Worm (Caenorhabditis elegans) whole organism, mixed stage, embryonic: ENCODE data around the gene rgs-4.

ENCODE experiments used
- M03D4.4 ChIP-seq: sonication (generic microtip); optimal IDR thresholded peaks from 2 replicates; lab custom pipeline; 2017; ENCODE audit warnings: mild to moderate bottlenecking, missing genetic modification characterization, missing compliant biosample characterization
- bed-3 ChIP-seq: fragments of 200-800 bp; sonication (Bioruptor generic); optimal IDR thresholded peaks from 3 replicates; lab custom pipeline; 2018; ENCODE audit warnings: mild to moderate bottlenecking, missing genetic modification characterization, moderate library complexity, missing compliant biosample characterization
- blmp-1 ChIP-seq: fragments of 150-350 bp; optimal IDR thresholded peaks from 2 replicates; lab custom pipeline; 2014; ENCODE audit warnings: missing biosample characterization, missing genetic modification characterization
- ceh-39 ChIP-seq: fragments of 150-350 bp; optimal IDR thresholded peaks from 2 replicates; lab custom pipeline; 2014; ENCODE audit warnings: missing biosample characterization, missing genetic modification characterization
- ceh-43 ChIP-seq: fragments of 200-800 bp; sonication (Bioruptor generic); optimal IDR thresholded peaks from 2 replicates; lab custom pipeline; 2018; ENCODE audit warnings: mild to moderate bottlenecking, missing genetic modification characterization, moderate library complexity, missing compliant biosample characterization
- ces-1 ChIP-seq: fragments of 150-350 bp; optimal IDR thresholded peaks from 2 replicates; lab custom pipeline; 2014; ENCODE audit warnings: missing biosample characterization, missing genetic modification reagents, missing genetic modification characterization
- cnd-1 ChIP-seq: fragments of 200-800 bp; sonication (Bioruptor generic); optimal IDR thresholded peaks from 2 replicates; lab custom pipeline; 2018; ENCODE audit warnings: mild to moderate bottlenecking, missing genetic modification characterization, missing compliant biosample characterization
- drap-1 ChIP-seq: fragments of 200-800 bp; sonication (Bioruptor generic); optimal IDR thresholded peaks from 3 replicates; lab custom pipeline; 2018; ENCODE audit warnings: mild to moderate bottlenecking, missing genetic modification characterization, missing compliant biosample characterization
- elt-1 ChIP-seq: sonication (generic microtip); optimal IDR thresholded peaks from 2 replicates; lab custom pipeline; 2017; ENCODE audit warnings: missing genetic modification characterization, mild to moderate bottlenecking, missing compliant biosample characterization, antibody characterized with exemption, moderate library complexity, borderline replicate concordance; ENCODE audit not compliant: insufficient read depth
- elt-3 ChIP-seq: fragments of 150-350 bp; optimal IDR thresholded peaks from 2 replicates; lab custom pipeline; 2014; ENCODE audit warnings: missing biosample characterization, missing genetic modification characterization
- flh-1 ChIP-seq: fragments of 200-800 bp; sonication (Bioruptor generic); optimal IDR thresholded peaks from 2 replicates; lab custom pipeline; 2018; ENCODE audit warnings: mild to moderate bottlenecking, missing genetic modification characterization, moderate library complexity, missing compliant biosample characterization
- ham-2 ChIP-seq: fragments of 200-800 bp; sonication (Bioruptor generic); optimal IDR thresholded peaks from 2 replicates; lab custom pipeline; 2018; ENCODE audit warnings: mild to moderate bottlenecking, missing genetic modification characterization, missing compliant biosample characterization
- lin-13 ChIP-seq: fragments of 150-350 bp; optimal IDR thresholded peaks from 2 replicates; lab custom pipeline; 2014; ENCODE audit warnings: missing biosample characterization, missing genetic modification characterization
- lin-32 ChIP-seq: fragments of 200-800 bp; sonication (Bioruptor generic); optimal IDR thresholded peaks from 2 replicates; lab custom pipeline; 2018; ENCODE audit warnings: mild to moderate bottlenecking, missing genetic modification characterization, missing compliant biosample characterization
- lsy-2 ChIP-seq: fragments of 150-350 bp; optimal IDR thresholded peaks from 2 replicates; lab custom pipeline; 2014; ENCODE audit warnings: missing biosample characterization, missing genetic modification characterization
- mep-1 ChIP-seq: fragments of 150-350 bp; optimal IDR thresholded peaks from 2 replicates; lab custom pipeline; 2017; ENCODE audit warnings: missing biosample characterization, missing genetic modification reagents, missing genetic modification characterization, inconsistent platforms
- mls-2 ChIP-seq: sonication (generic microtip); optimal IDR thresholded peaks from 2 replicates; lab custom pipeline; 2016; ENCODE audit warnings: mild to moderate bottlenecking, missing genetic modification characterization, moderate library complexity, missing compliant biosample characterization
- nhr-12 ChIP-seq: fragments of 150-350 bp; optimal IDR thresholded peaks from 2 replicates; lab custom pipeline; 2014; ENCODE audit warnings: missing biosample characterization, missing genetic modification characterization
- nhr-2 ChIP-seq: fragments of 150-350 bp; optimal IDR thresholded peaks from 2 replicates; lab custom pipeline; 2014; ENCODE audit warnings: missing biosample characterization, missing genetic modification characterization
- nhr-237 ChIP-seq: fragments of 150-350 bp; optimal IDR thresholded peaks from 2 replicates; lab custom pipeline; 2014; ENCODE audit warnings: missing biosample characterization, missing genetic modification characterization
- nhr-28 ChIP-seq: fragments of 150-350 bp; optimal IDR thresholded peaks from 2 replicates; lab custom pipeline; 2014; ENCODE audit warnings: missing biosample characterization, missing genetic modification characterization
- nhr-76 ChIP-seq: sonication (generic microtip); optimal IDR thresholded peaks from 2 replicates; lab custom pipeline; 2017; ENCODE audit warnings: missing biosample characterization, missing genetic modification characterization
- sem-2 ChIP-seq: fragments of 200-800 bp; sonication (Bioruptor generic); optimal IDR thresholded peaks from 2 replicates; lab custom pipeline; 2018; ENCODE audit warnings: mild to moderate bottlenecking, missing genetic modification characterization, missing compliant biosample characterization
- snpc-4 ChIP-seq: fragments of 150-350 bp; optimal IDR thresholded peaks from 2 replicates; lab custom pipeline; 2014; ENCODE audit warnings: missing biosample characterization, missing genetic modification characterization
- sptf-1 ChIP-seq: sonication (generic microtip); optimal IDR thresholded peaks from 2 replicates; lab custom pipeline; 2017; ENCODE audit warnings: mild to moderate bottlenecking, missing genetic modification characterization, moderate library complexity, missing compliant biosample characterization
- tbx-8 ChIP-seq: fragments of 200-800 bp; sonication (Bioruptor generic); optimal IDR thresholded peaks from 2 replicates; lab custom pipeline; 2018; ENCODE audit warnings: mild to moderate bottlenecking, missing genetic modification characterization, moderate library complexity, missing compliant biosample characterization
- unc-120 ChIP-seq: sonication (generic microtip); optimal IDR thresholded peaks from 2 replicates; lab custom pipeline; 2017; ENCODE audit warnings: missing genetic modification characterization, missing compliant biosample characterization; ENCODE audit not compliant: poor library complexity, severe bottlenecking
- unc-39 ChIP-seq: fragments of 150-350 bp; optimal IDR thresholded peaks from 2 replicates; lab custom pipeline; 2014; ENCODE audit warnings: missing biosample characterization, missing genetic modification characterization
- zip-8 ChIP-seq: fragments of 150-350 bp; optimal IDR thresholded peaks from 2 replicates; lab custom pipeline; 2014; ENCODE audit warnings: missing biosample characterization, missing genetic modification characterization
- ztf-11 ChIP-seq: fragments of 150-350 bp; optimal IDR thresholded peaks from 2 replicates; lab custom pipeline; 2014; ENCODE audit warnings: missing biosample characterization, missing genetic modification characterization

The rgs-4 gene

ce11 chrII:12628566-12628965, 26.0 kb upstream of the rgs-4 start, which contains the start of gene nspe-5:
TSS of gene nspe-5 (plus strand) at chrII:12628866.
- TF ChIP-seq ham-2 (GFP tag; lab: Kevin White, UChicago) = no peak
- TF ChIP-seq lsy-2 (tag; lab: Kevin White, UChicago) = no peak
- no peak for TF ChIP-seq M03D4.4 (tag; lab: Kevin White, UChicago)
- TF ChIP-seq nhr-12 = no peak
- no peak for TF ChIP-seq unc-120 (tag; lab: Kevin White, UChicago)
- TF ChIP-seq flh-1 (GFP tag; lab: Kevin White, UChicago) = no peak
- no peak for TF ChIP-seq cnd-1

DNA sequence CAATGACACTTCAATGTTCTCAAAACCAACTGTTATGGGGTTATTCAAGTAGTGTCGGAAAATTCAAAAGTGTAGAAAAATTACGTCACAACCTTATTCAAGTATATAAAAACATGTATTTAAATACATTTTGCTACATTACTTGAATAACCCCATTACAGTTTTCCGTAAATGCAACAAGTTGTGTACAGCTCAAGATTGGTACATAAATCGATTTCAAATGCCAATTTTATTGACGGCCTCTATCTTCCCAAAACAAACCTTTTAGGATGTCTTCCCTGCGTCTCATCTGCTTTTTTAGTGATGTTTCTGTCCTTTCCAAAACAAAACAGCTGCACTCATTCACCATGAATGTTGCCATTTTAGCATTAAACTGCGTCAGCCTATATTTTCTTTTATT, 25.2 kb upstream of the rgs-4 start, which contains the start of gene Y38E10A.28:
Gene Y38E10A.28 (plus strand): TSS at position 301 of the 400 bp plus-strand sequence.
- TF ChIP-seq sem-2 = no peak
- no peak for TF ChIP-seq unc-39 (tag; lab: Kevin White, UChicago)
- no peak for TF ChIP-seq drap-1 (GFP tag; lab: Kevin White, UChicago)
- no peak for TF ChIP-seq flh-1 (GFP tag; lab: Kevin White, UChicago)
- TF ChIP-seq ceh-39 (tag; lab: Kevin White, UChicago) = no peak
- TF ChIP-seq, all 35 proteins: peak for 0

- no peak for TF ChIP-seq lin-13 (tag; lab: Kevin White, UChicago)
- no peak for TF ChIP-seq lsy-2 (tag; lab: Kevin White, UChicago)
- no peak for TF ChIP-seq nhr-2 (tag; lab: Kevin White, UChicago)
- TF ChIP-seq flh-1 (GFP tag; lab: Kevin White, UChicago) = no peak
- no peak for TF ChIP-seq M03D4.4 (tag; lab: Kevin White, UChicago)
- no peak for TF ChIP-seq nhr-28 (tag; lab: Kevin White, UChicago)
- no peak for TF ChIP-seq ces-1 (GFP tag; lab: Kevin White, UChicago)
- no peak for TF ChIP-seq ham-2 (GFP tag; lab: Kevin White, UChicago)
- no peak for TF ChIP-seq mls-2 (tag; lab: Kevin White, UChicago)
- no peak for TF ChIP-seq bed-3 (GFP tag; lab: Kevin White, UChicago)
- TF ChIP-seq ztf-11 = no peak
- TF ChIP-seq sptf-1 (tag; lab: Kevin White, UChicago) = no peak
- no peak for TF ChIP-seq drap-1 (GFP tag; lab: Kevin White, UChicago)
- no peak for TF ChIP-seq mep-1 (tag; lab: Kevin White, UChicago)
- no peak for TF ChIP-seq sem-2
- no peak for TF ChIP-seq lin-32 (GFP tag; lab: Kevin White, UChicago)
- no peak for TF ChIP-seq snpc-4 (tag; lab: Kevin White, UChicago)
Observed at ce11 chrII:12630888-12631287, 23.7 kb upstream of the rgs-4 start, which contains the start of gene Y38E10A.34. TSS of gene Y38E10A.34 (plus strand) at chrII:12631188.

- TF ChIP-seq elt-3 (no peak), nhr-12 (no peak), ceh-43 (GFP tag; lab: Kevin White, UChicago) (no peak), nhr-28 (tag; lab: Kevin White, UChicago) (no peak), nhr-76 (tag; lab: Kevin White, UChicago) (no peak), cnd-1 (no peak), blmp-1 (no peak), sem-2 (no peak), ham-2 (GFP tag; lab: Kevin White, UChicago) (no peak), tbx-8 (GFP tag; lab: Kevin White, UChicago) (no peak), ces-1 (GFP tag; lab: Kevin White, UChicago) (no peak), unc-39 (tag; lab: Kevin White, UChicago) (no peak), zip-8 (tag; lab: Kevin White, UChicago) (no peak), elt-1 (tag; lab: Kevin White, UChicago) (no peak), mls-2 (tag; lab: Kevin White, UChicago) (no peak), nhr-237 (no peak), drap-1 (GFP tag; lab: Kevin White, UChicago) (no peak)
Observed at ce11 chrII:12634749-12635318, 19.7 kb upstream of the rgs-4 start, which contains the start of gene Y38E10A.17. TSS of gene Y38E10A.17 (minus strand) at chrII:12634799.

DNA sequence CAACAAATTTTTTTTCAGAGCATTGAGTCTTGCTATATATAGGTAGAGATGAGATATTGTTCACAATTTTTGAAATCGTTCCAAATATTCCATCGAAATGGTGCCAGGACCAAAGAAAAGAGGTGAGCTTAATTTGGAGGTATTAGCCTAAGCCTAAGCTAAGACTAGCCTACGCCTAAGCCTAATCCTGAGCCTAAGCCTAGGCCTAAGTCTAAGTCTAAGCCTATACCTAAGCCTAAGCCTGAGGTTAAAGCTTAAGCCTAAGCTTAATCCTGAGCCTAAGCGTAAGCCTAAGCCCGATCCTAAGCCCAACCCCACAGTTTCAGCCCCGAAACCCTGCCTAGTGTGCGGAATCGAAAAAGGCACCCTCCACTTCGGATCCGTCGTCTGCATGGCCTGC, 17.9 kb upstream of the rgs-4 start, which contains the start of gene nhr-234:
Gene nhr-234 (plus strand): TSS at position 77 of the 400 bp plus-strand sequence.
- no peak for TF ChIP-seq lin-13 (tag; lab: Kevin White, UChicago)
- no peak for TF ChIP-seq snpc-4 (tag; lab: Kevin White, UChicago)
- no peak for TF ChIP-seq ztf-11
